Worm (Caenorhabditis elegans): ENCODE measurements around the gene fbxa-167.

DNA sequence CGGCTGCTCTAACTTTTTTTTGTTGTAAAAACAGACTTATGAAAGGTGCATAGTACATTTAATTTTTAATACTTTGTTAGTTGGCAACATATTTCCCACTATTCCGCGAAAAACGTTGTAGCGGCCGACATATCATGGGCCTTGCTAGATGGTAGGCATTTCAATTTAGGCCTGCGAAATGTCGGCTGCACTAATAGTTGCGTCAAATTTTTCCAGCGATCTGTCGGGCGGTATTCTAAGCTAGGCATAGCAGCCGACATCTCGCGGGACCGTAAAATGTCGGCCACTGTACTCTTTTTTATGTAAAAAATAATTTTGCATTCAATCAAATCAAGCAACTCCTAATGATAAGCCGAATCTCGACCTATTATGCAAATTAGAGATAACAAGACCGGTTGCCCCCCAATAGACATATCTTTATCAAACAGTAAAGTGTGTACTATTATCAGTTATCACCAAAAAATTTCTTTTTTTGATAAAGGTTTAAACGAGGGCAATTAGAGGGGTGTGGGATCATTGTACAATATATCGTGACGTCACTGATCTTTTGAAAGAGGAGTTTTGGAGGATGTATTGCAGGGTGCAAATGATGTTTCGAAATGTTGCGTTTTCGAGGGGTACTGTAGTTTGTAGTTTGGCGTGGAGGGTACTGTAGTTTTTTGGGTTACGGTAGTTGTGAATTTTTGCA is 23.8 kb downstream of the fbxa-167 start:
- no peak for TF ChIP-seq lin-15B (tag; optimal IDR thresholded peaks at IDR 0.05)
- TF ChIP-seq unc-62 (GFP tag; optimal IDR thresholded peaks at IDR 0.05 in 1 of 2): no peak
- no peak for TF ChIP-seq unc-62 (tag; optimal IDR thresholded peaks at IDR 0.05)
- TF ChIP-seq arid-1 (GFP tag; conservative IDR thresholded peaks at IDR 0.05): no peak
- no peak for TF ChIP-seq madf-9 (GFP tag; conservative IDR thresholded peaks at IDR 0.05)
- peak; percentile 82 for TF ChIP-seq nhr-28 (tag; optimal IDR thresholded peaks at IDR 0.05)
- no peak for TF ChIP-seq sdz-12 (GFP tag; optimal IDR thresholded peaks at IDR 0.05)
- no peak for TF ChIP-seq zag-1 (tag; optimal IDR thresholded peaks at IDR 0.05)
- TF ChIP-seq snpc-4 (tag; optimal IDR thresholded peaks at IDR 0.05): no peak
- no peak for TF ChIP-seq lin-1 (GFP tag; IDR thresholded peaks at IDR 0.05)
- no peak for TF ChIP-seq rbr-2 (tag; optimal IDR thresholded peaks at IDR 0.05)
- TF ChIP-seq pha-4 (GFP tag; IDR thresholded peaks at IDR 0.05): no peak
- no peak for TF ChIP-seq pha-4 (tag; optimal IDR thresholded peaks at IDR 0.05)
- peak in 1 of 2 experiments; percentile 54 for TF ChIP-seq mdl-1 (tag; optimal IDR thresholded peaks at IDR 0.05)
